Fruit fly (Drosophila melanogaster): ENCODE measurements around the gene CG9915.
A peak's percentile ranks its signal among the peaks of the same experiment; 100 is the strongest.

Gene CG9915

DNA sequence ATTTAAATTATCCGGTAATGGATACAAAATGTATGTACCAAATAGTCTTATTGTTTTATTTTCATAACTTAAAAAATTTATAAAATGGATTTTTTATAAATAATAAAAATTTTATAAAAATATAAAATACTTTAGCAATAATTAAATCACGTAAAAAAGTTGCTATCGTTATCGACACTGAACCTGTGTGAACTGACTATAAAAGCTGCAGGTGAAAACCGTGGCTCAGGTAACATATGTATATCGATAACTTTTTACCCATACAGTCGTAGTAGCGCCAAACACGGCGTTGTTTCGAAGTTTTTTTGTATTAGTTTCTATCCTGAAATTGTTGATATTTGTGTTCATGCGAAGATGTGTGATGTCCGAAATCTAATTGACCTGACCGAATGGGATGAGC lies 9.3 kb downstream of the CG9915 start, which contains the start of gene CG3679 (continued):
- TF ChIP-seq CG10654 (GFP tag; optimal IDR thresholded peaks at IDR 0.05), result no peak
- peak; percentile 87 for TF ChIP-seq CG7357 (GFP tag; IDR thresholded peaks at IDR 0.05)
- no peak for TF ChIP-seq fd102C (GFP tag; optimal IDR thresholded peaks at IDR 0.05)
- TF ChIP-seq CG10565 (GFP tag; optimal IDR thresholded peaks at IDR 0.05), result no peak
- no peak for TF ChIP-seq CG12299 (tag; optimal IDR thresholded peaks at IDR 0.05)
- TF ChIP-seq CG8765 (GFP tag; IDR thresholded peaks at IDR 0.05), result no peak
- no peak for TF ChIP-seq CG4707 (GFP tag; optimal IDR thresholded peaks at IDR 0.05)
- TF ChIP-seq klu (GFP tag; IDR thresholded peaks at IDR 0.05), result no peak
- TF ChIP-seq Gug (GFP tag; IDR thresholded peaks at IDR 0.05), result no peak
- TF ChIP-seq CG17361 (GFP tag; IDR thresholded peaks at IDR 0.05), result no peak
- TF ChIP-seq HLH4C (GFP tag; IDR thresholded peaks at IDR 0.05; ENCODE audit: partially characterized antibody), result peak; percentile 78
- TF ChIP-seq YL-1 (GFP tag; optimal IDR thresholded peaks at IDR 0.05), result no peak
- no peak for TF ChIP-seq Camta (GFP tag; optimal IDR thresholded peaks at IDR 0.05)
- TF ChIP-seq CG34224 (GFP tag; IDR thresholded peaks at IDR 0.05; ENCODE audit: partially characterized antibody), result peak; percentile 66
- TF ChIP-seq CG31224 (GFP tag; IDR thresholded peaks at IDR 0.05), result no peak
- TF ChIP-seq CG10543 (GFP tag; optimal IDR thresholded peaks at IDR 0.05), result no peak
- TF ChIP-seq trem (tag; optimal IDR thresholded peaks at IDR 0.05), result peak; percentile 31
- TF ChIP-seq CG4854 (GFP tag; optimal IDR thresholded peaks at IDR 0.05), result no peak
- TF ChIP-seq CG14014 (GFP tag; IDR thresholded peaks at IDR 0.05), result no peak
- TF ChIP-seq bsh (GFP tag; optimal IDR thresholded peaks at IDR 0.05), result no peak
- no peak for TF ChIP-seq CG2120 (GFP tag; optimal IDR thresholded peaks at IDR 0.05)
- no peak for TF ChIP-seq Gsc (GFP tag; IDR thresholded peaks at IDR 0.05)
- peak; percentile 73; the same call in 1 of the 2 replicates for TF ChIP-seq amos (GFP tag; IDR thresholded peaks at IDR 0.05; ENCODE audit: partially characterized antibody)
- no peak for TF ChIP-seq tio (GFP tag; optimal IDR thresholded peaks at IDR 0.05)
- TF ChIP-seq CG16779 (GFP tag; IDR thresholded peaks at IDR 0.05), result no peak
- peak; percentile 93 for TF ChIP-seq CG30020 (tag; optimal IDR thresholded peaks at IDR 0.05)
- TF ChIP-seq fru (optimal IDR thresholded peaks at IDR 0.05), result no peak
- no peak for TF ChIP-seq pan (optimal IDR thresholded peaks at IDR 0.05)
- TF ChIP-seq pan (GFP tag; optimal IDR thresholded peaks at IDR 0.05 in 1 of 2, IDR thresholded peaks at IDR 0.05 in 1 of 2), result no peak
- TF ChIP-seq CG12659 (GFP tag; optimal IDR thresholded peaks at IDR 0.05), result peak; percentile 9
- peak; percentile 60; the same call in 2 of the 3 replicates for TF ChIP-seq knrl (GFP tag; IDR thresholded peaks at IDR 0.05; ENCODE audit: partially characterized antibody)
- peak; percentile 76 for TF ChIP-seq bbx (GFP tag; IDR thresholded peaks at IDR 0.05; ENCODE audit: partially characterized antibody)
- TF ChIP-seq hb (GFP tag; IDR thresholded peaks at IDR 0.05; ENCODE audit: partially characterized antibody), result peak; percentile 55; the same call in 2 of the 3 replicates
- no peak for TF ChIP-seq Chrac-16 (GFP tag; optimal IDR thresholded peaks at IDR 0.05)
- TF ChIP-seq Oli (tag; optimal IDR thresholded peaks at IDR 0.05), result no peak
- TF ChIP-seq Ssrp (tag; optimal IDR thresholded peaks at IDR 0.05), result no peak
- TF ChIP-seq CG17328 (GFP tag; IDR thresholded peaks at IDR 0.05), result no peak
- TF ChIP-seq CG5953 (GFP tag; IDR thresholded peaks at IDR 0.05), result no peak
- TF ChIP-seq CG1024 (GFP tag; IDR thresholded peaks at IDR 0.05), result 0 out of 2 replicates have a peak, but pooled peaks have one; percentile 31
- no peak for TF ChIP-seq oc (tag; optimal IDR thresholded peaks at IDR 0.05)
- TF ChIP-seq Hmr (GFP tag; optimal IDR thresholded peaks at IDR 0.05), result no peak
- TF ChIP-seq CG32767 (GFP tag; IDR thresholded peaks at IDR 0.05), result 0 out of 2 replicates have a peak, but pooled peaks have one; percentile 19
- TF ChIP-seq CG8944 (GFP tag; optimal IDR thresholded peaks at IDR 0.05), result no peak
- no peak for TF ChIP-seq CG11085 (GFP tag; IDR thresholded peaks at IDR 0.05)
- peak; percentile 95 for TF ChIP-seq ssp (GFP tag; IDR thresholded peaks at IDR 0.05)
- TF ChIP-seq CG15514 (GFP tag; optimal IDR thresholded peaks at IDR 0.05), result peak; percentile 63
- no peak for TF ChIP-seq CG1233 (GFP tag; optimal IDR thresholded peaks at IDR 0.05)
- TF ChIP-seq Dp (GFP tag; optimal IDR thresholded peaks at IDR 0.05), result peak; percentile 74
- TF ChIP-seq CG15696 (tag; optimal IDR thresholded peaks at IDR 0.05), result no peak
- TF ChIP-seq Blimp-1 (GFP tag; optimal IDR thresholded peaks at IDR 0.05), result no peak
- no peak for TF ChIP-seq crol (GFP tag; IDR thresholded peaks at IDR 0.05)

Data from whole organism, embryonic.